Fruit fly (Drosophila melanogaster) whole organism, embryonic: ENCODE data around the gene lobo.

Experiments used
- B-H1 ChIP-seq: fragments of 200-800 bp; sonication (Bioruptor generic); IDR thresholded peaks from 3 replicates; pipeline ENCODE4 v1.3.6; 2022; ENCODE audit warnings: missing biosample characterization, missing genetic modification characterization
- CG1024 ChIP-seq: fragments of 200-800 bp; sonication (Bioruptor generic); IDR thresholded peaks from 2 replicates; pipeline ENCODE4 v1.3.6; 2022; ENCODE audit warnings: missing biosample characterization, missing genetic modification characterization
- CG11093 ChIP-seq: fragments of 200-800 bp; sonication (Bioruptor generic); IDR thresholded peaks from 3 replicates; pipeline ENCODE4 v1.3.6; 2022; ENCODE audit warnings: missing biosample characterization, missing genetic modification characterization
- CG11695 ChIP-seq: fragments of 200-800 bp; sonication (Bioruptor generic); IDR thresholded peaks from 3 replicates; pipeline ENCODE4 v1.3.6; 2022; ENCODE audit warnings: missing biosample characterization, missing genetic modification characterization
- CG12071 ChIP-seq: fragments of 200-800 bp; sonication (Bioruptor generic); optimal IDR thresholded peaks from 3 replicates; lab custom pipeline; 2018; ENCODE audit warnings: missing biosample characterization, mild to moderate bottlenecking, missing genetic modification characterization
- CG12299 ChIP-seq: fragments of 200-800 bp; sonication (Bioruptor generic); optimal IDR thresholded peaks from 2 replicates; lab custom pipeline; 2018; ENCODE audit warnings: missing biosample characterization, mild to moderate bottlenecking, missing genetic modification characterization
- CG12769 ChIP-seq: fragments of 200-800 bp; sonication (Bioruptor generic); optimal IDR thresholded peaks from 2 replicates; lab custom pipeline; 2019; ENCODE audit warnings: missing biosample characterization, mild to moderate bottlenecking, missing genetic modification characterization, moderate library complexity
- CG14014 ChIP-seq: fragments of 200-800 bp; sonication (Bioruptor generic); IDR thresholded peaks from 2 replicates; pipeline ENCODE4 v1.3.6; 2022; ENCODE audit warnings: missing biosample characterization, missing genetic modification characterization
- CG14667 ChIP-seq: fragments of 200-800 bp; sonication (Bioruptor generic); IDR thresholded peaks from 2 replicates; pipeline ENCODE4 v1.3.6; 2022; ENCODE audit warnings: missing biosample characterization, missing genetic modification characterization
- CG15514 ChIP-seq: fragments of 200-800 bp; sonication (Bioruptor generic); optimal IDR thresholded peaks from 3 replicates; lab custom pipeline; 2017; ENCODE audit warnings: missing biosample characterization, missing genetic modification characterization, mild to moderate bottlenecking, moderate library complexity, missing genetic modification reagents
- CG1603 ChIP-seq: fragments of 200-800 bp; sonication (Bioruptor generic); optimal IDR thresholded peaks from 2 replicates; lab custom pipeline; 2019; ENCODE audit warnings: missing biosample characterization, mild to moderate bottlenecking, missing genetic modification characterization, moderate library complexity
- CG16779 ChIP-seq: fragments of 200-800 bp; sonication (Bioruptor generic); IDR thresholded peaks from 2 replicates; pipeline ENCODE4 v1.3.6; 2022; ENCODE audit warnings: missing biosample characterization, missing genetic modification characterization
- CG17361 ChIP-seq: fragments of 200-800 bp; sonication (Bioruptor generic); IDR thresholded peaks from 3 replicates; pipeline ENCODE4 v1.3.6; 2022; ENCODE audit warnings: missing biosample characterization, missing genetic modification characterization
- CG17802 ChIP-seq: fragments of 200-800 bp; sonication (Bioruptor generic); optimal IDR thresholded peaks from 2 replicates; lab custom pipeline; 2018; ENCODE audit warnings: missing biosample characterization, mild to moderate bottlenecking, missing genetic modification characterization, moderate library complexity
- CG17912 ChIP-seq: fragments of 200-800 bp; sonication (Bioruptor generic); optimal IDR thresholded peaks from 2 replicates; lab custom pipeline; 2018; ENCODE audit warnings: missing biosample characterization, mild to moderate bottlenecking, missing genetic modification characterization
- CG30020 ChIP-seq: fragments of 200-800 bp; optimal IDR thresholded peaks from 2 replicates; lab custom pipeline; 2019; ENCODE audit warnings: missing biosample characterization, mild to moderate bottlenecking, missing genetic modification characterization, moderate library complexity
- CG3065 ChIP-seq: fragments of 200-800 bp; sonication (Bioruptor generic); optimal IDR thresholded peaks from 2 replicates; lab custom pipeline; 2016; ENCODE audit warnings: missing biosample characterization, missing genetic modification characterization
- CG33213 ChIP-seq: fragments of 200-800 bp; sonication (Bioruptor generic); optimal IDR thresholded peaks from 3 replicates; lab custom pipeline; 2016; ENCODE audit warnings: missing biosample characterization, missing genetic modification characterization
- CG33557 ChIP-seq: fragments of 200-800 bp; sonication (Bioruptor generic); optimal IDR thresholded peaks from 2 replicates; lab custom pipeline; 2019; ENCODE audit warnings: missing biosample characterization, mild to moderate bottlenecking, missing genetic modification characterization, moderate library complexity
- CG3847 ChIP-seq: fragments of 200-800 bp; sonication (Bioruptor generic); IDR thresholded peaks from 2 replicates; pipeline ENCODE4 v1.3.6; 2022; ENCODE audit warnings: missing biosample characterization, missing genetic modification characterization
- CG4328 ChIP-seq: fragments of 200-800 bp; sonication (Bioruptor generic); optimal IDR thresholded peaks from 3 replicates; lab custom pipeline; 2017; ENCODE audit warnings: missing biosample characterization, missing genetic modification reagents, missing genetic modification characterization
- CG6272 ChIP-seq: fragments of 200-800 bp; sonication (Bioruptor generic); IDR thresholded peaks from 2 replicates; pipeline ENCODE4 v1.3.6; 2022; ENCODE audit warnings: missing biosample characterization, missing genetic modification characterization
- CG6813 ChIP-seq: fragments of 200-800 bp; sonication (Bioruptor generic); optimal IDR thresholded peaks from 2 replicates; lab custom pipeline; 2017; ENCODE audit warnings: missing biosample characterization, missing genetic modification characterization, mild to moderate bottlenecking, moderate library complexity, missing genetic modification reagents
- Dek ChIP-seq: fragments of 200-800 bp; sonication (Bioruptor generic); optimal IDR thresholded peaks from 3 replicates; lab custom pipeline; 2019; ENCODE audit warnings: missing biosample characterization, mild to moderate bottlenecking, missing genetic modification characterization, moderate library complexity
- ERR ChIP-seq: fragments of 200-800 bp; sonication (Bioruptor generic); optimal IDR thresholded peaks from 2 replicates; lab custom pipeline; 2016; ENCODE audit warnings: missing biosample characterization, missing genetic modification characterization
- Eip74EF ChIP-seq, 2 experiments: fragments of 200-800 bp in 1 of 2; fragments of >200 bp in 1 of 2; sonication (Bioruptor generic) in 1 of 2; optimal IDR thresholded peaks; 2 replicates each; lab custom pipeline; 2017 to 2019; ENCODE audit warnings: missing biosample characterization in 2 of 2, missing genetic modification characterization in 2 of 2, mild to moderate bottlenecking in 1 of 2, moderate library complexity in 1 of 2
- HLHmδ ChIP-seq: fragments of 200-800 bp; sonication (Bioruptor generic); optimal IDR thresholded peaks from 2 replicates; lab custom pipeline; 2018; ENCODE audit warnings: missing biosample characterization, mild to moderate bottlenecking, missing genetic modification characterization, moderate library complexity
- Hr3 ChIP-seq: fragments of 200-800 bp; sonication (Bioruptor generic); optimal IDR thresholded peaks from 3 replicates; lab custom pipeline; 2016; ENCODE audit warnings: missing biosample characterization, missing genetic modification characterization
- Hsf ChIP-seq: fragments of 200-800 bp; sonication (Bioruptor generic); optimal IDR thresholded peaks from 3 replicates; lab custom pipeline; 2016; ENCODE audit warnings: missing biosample characterization, missing genetic modification characterization
- Med ChIP-seq: fragments of 200-800 bp; sonication (Bioruptor generic); peaks from one replicate; lab custom pipeline; 2016; ENCODE audit warnings: missing biosample characterization, missing genetic modification characterization, mild to moderate bottlenecking, inconsistent platforms, moderate library complexity
- NK7.1 ChIP-seq: fragments of 200-800 bp; sonication (Bioruptor generic); optimal IDR thresholded peaks from 3 replicates; lab custom pipeline; 2016; ENCODE audit warnings: missing biosample characterization, missing genetic modification characterization
- Rfx ChIP-seq: fragments of 200-800 bp; sonication (Bioruptor generic); IDR thresholded peaks from 2 replicates; pipeline ENCODE4 v1.3.6; 2022; ENCODE audit warnings: missing biosample characterization, missing genetic modification characterization
- Xrp1 ChIP-seq: fragments of 200-800 bp; sonication (Bioruptor generic); IDR thresholded peaks from 2 replicates; pipeline ENCODE4 v1.3.6; 2022; ENCODE audit warnings: missing biosample characterization, missing genetic modification characterization
- YL-1 ChIP-seq: fragments of 200-800 bp; sonication (Bioruptor generic); optimal IDR thresholded peaks from 3 replicates; lab custom pipeline; 2017; ENCODE audit warnings: missing biosample characterization, mild to moderate bottlenecking, missing genetic modification characterization
- ab ChIP-seq: fragments of 200-800 bp; sonication (Bioruptor generic); optimal IDR thresholded peaks from 2 replicates; lab custom pipeline; 2016; ENCODE audit warnings: missing biosample characterization, missing genetic modification characterization
- ash1 ChIP-seq: fragments of 200-800 bp; sonication (Bioruptor generic); optimal IDR thresholded peaks from 2 replicates; lab custom pipeline; 2018; ENCODE audit warnings: missing biosample characterization, mild to moderate bottlenecking, missing genetic modification characterization
- bowl ChIP-seq: fragments of 200-800 bp; sonication (Bioruptor generic); IDR thresholded peaks from 2 replicates; pipeline ENCODE4 v1.3.6; 2022; ENCODE audit warnings: missing biosample characterization, missing genetic modification characterization
- crol ChIP-seq: fragments of 200-800 bp; sonication (Bioruptor generic); IDR thresholded peaks from 2 replicates; pipeline ENCODE4 v1.3.6; 2022; ENCODE audit warnings: missing biosample characterization, missing genetic modification characterization
- dati ChIP-seq: fragments of 200-800 bp; sonication (Bioruptor generic); IDR thresholded peaks from 2 replicates; pipeline ENCODE4 v1.3.6; 2022; ENCODE audit warnings: missing biosample characterization, missing genetic modification characterization
- en ChIP-seq: fragments of 200-800 bp; sonication (Bioruptor generic); optimal IDR thresholded peaks from 2 replicates; lab custom pipeline; 2016; ENCODE audit warnings: missing biosample characterization, missing genetic modification characterization
- eyg ChIP-seq: fragments of 200-800 bp; sonication (Bioruptor generic); optimal IDR thresholded peaks from 3 replicates; lab custom pipeline; 2016; ENCODE audit warnings: missing biosample characterization, missing genetic modification characterization
- fru ChIP-seq: fragments of >200 bp; optimal IDR thresholded peaks from 2 replicates; lab custom pipeline; 2017
- gsb ChIP-seq: fragments of 200-800 bp; sonication (Bioruptor generic); IDR thresholded peaks from 2 replicates; pipeline ENCODE4 v1.3.6; 2022; ENCODE audit warnings: missing biosample characterization, missing genetic modification characterization
- jigr1 ChIP-seq: fragments of 200-800 bp; sonication (Bioruptor generic); IDR thresholded peaks from 3 replicates; pipeline ENCODE4 v1.3.6; 2022; ENCODE audit warnings: missing biosample characterization, missing genetic modification characterization
- jumu ChIP-seq: fragments of 200-800 bp; sonication (Bioruptor generic); optimal IDR thresholded peaks from 3 replicates; lab custom pipeline; 2016; ENCODE audit warnings: missing biosample characterization, missing genetic modification characterization
- lilli ChIP-seq: fragments of 200-800 bp; sonication (Bioruptor generic); optimal IDR thresholded peaks from 3 replicates; lab custom pipeline; 2016; ENCODE audit warnings: missing biosample characterization, missing genetic modification characterization
- pnt ChIP-seq: fragments of 200-800 bp; sonication (Bioruptor generic); optimal IDR thresholded peaks from 3 replicates; lab custom pipeline; 2016; ENCODE audit warnings: missing biosample characterization, missing genetic modification characterization
- tll ChIP-seq, 2 experiments: fragments of 200-800 bp in 1 of 2; fragments of >200 bp in 1 of 2; sonication (Bioruptor generic) in 1 of 2; optimal IDR thresholded peaks; 2 replicates each; lab custom pipeline; 2017 to 2019; ENCODE audit warnings: missing biosample characterization in 2 of 2, missing genetic modification characterization in 2 of 2, mild to moderate bottlenecking in 1 of 2, moderate library complexity in 1 of 2
- ttk ChIP-seq: fragments of 200-800 bp; sonication (Bioruptor generic); IDR thresholded peaks from 2 replicates; pipeline ENCODE4 v2.1.2; 2022; ENCODE audit warnings: missing biosample characterization, missing genetic modification characterization
- usp ChIP-seq: fragments of >200 bp; optimal IDR thresholded peaks from 2 replicates; lab custom pipeline; 2017; ENCODE audit warnings: missing biosample characterization, missing genetic modification characterization

lobo gene

DNA sequence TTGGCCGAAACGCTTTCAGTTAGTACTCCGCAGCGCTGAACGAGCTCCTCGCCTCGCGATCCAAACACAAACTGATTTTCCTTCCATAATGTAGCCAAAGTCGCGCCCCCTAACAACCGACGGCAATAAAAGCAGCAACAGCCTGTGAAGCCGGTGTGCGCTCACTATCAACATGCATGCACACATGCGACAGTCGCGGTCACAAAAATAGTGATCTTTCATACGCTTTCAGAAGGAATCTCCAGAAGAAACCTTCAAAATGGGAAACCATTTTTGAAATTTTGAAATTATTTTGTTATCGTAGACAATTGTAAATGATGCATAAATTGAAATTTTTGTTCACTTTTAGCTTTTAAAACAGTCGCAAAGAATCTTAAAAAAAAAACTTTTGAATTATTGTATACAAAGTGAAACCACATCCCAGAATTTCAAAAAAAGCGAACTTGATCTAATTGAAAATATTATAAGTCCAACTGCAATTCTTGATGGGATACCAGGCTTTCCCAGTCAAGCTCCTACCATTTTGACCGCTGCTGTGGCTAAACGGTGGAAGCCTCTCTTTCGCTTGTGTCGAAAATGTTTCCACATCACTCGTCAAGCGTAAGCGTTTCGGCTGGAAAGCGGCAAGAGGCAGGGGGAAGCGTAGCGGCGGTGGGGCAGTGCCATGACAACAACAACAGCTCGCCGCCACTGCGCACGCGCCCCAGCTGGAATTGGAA, 38.9 kb upstream of the lobo start, which contains the start of gene Cad96Cb (continued):
- TF ChIP-seq CG11093 (GFP tag; lab: Robert Waterston, UW) (0 out of 3 replicates have a peak, but pooled peaks have one; percentile 55), CG12299 (tag; lab: Kevin White, UChicago) (peak; percentile 8), CG33213 (GFP tag; lab: Kevin White, UChicago) (peak; percentile 49), en (GFP tag; lab: Kevin White, UChicago) (peak; percentile 66), Rfx (GFP tag; lab: Robert Waterston, UW) (peak; percentile 12), tll (GFP tag; optimal IDR thresholded peaks at IDR 0.05; lab: Kevin White, UChicago) (no peak), HLHmδ (GFP tag; lab: Kevin White, UChicago) (no peak), CG33557 (peak; percentile 93), bowl (GFP tag; lab: Robert Waterston, UW) (no peak), CG17912 (GFP tag; lab: Kevin White, UChicago) (no peak), dati (GFP tag; lab: Robert Waterston, UW) (no peak), CG3065 (peak; percentile 65), NK7.1 (peak; percentile 68), CG4328 (peak; percentile 74), fru (lab: Kevin White, UChicago) (no peak), CG11695 (GFP tag; lab: Robert Waterston, UW) (peak; percentile 79), CG17361 (GFP tag; lab: Robert Waterston, UW) (peak; percentile 97), CG30020 (tag; lab: Kevin White, UChicago) (no peak), gsb (GFP tag; lab: Robert Waterston, UW) (no peak), Dek (peak; percentile 46), eyg (GFP tag; lab: Kevin White, UChicago) (peak; percentile 75), CG16779 (GFP tag; lab: Robert Waterston, UW) (no peak), CG1603 (peak; percentile 41), crol (GFP tag; lab: Robert Waterston, UW) (peak; percentile 75), CG12071 (GFP tag; lab: Kevin White, UChicago) (peak; percentile 43), YL-1 (GFP tag; lab: Kevin White, UChicago) (peak; percentile 9), jigr1 (0 out of 3 replicates have a peak, but pooled peaks have one; percentile 15), CG3847 (GFP tag; lab: Robert Waterston, UW) (peak; percentile 41; the same call in 1 of the 2 replicates), CG12769 (tag; lab: Kevin White, UChicago) (no peak), ttk (GFP tag; lab: Robert Waterston, UW) (no peak; the same call in 1 of the 2 replicates), CG6813 (GFP tag; lab: Kevin White, UChicago) (peak; percentile 80), Eip74EF (GFP tag; optimal IDR thresholded peaks at IDR 0.05; lab: Kevin White, UChicago) (peak in 1 of 2 experiments; percentile 92), pnt (GFP tag; lab: Kevin White, UChicago) (peak; percentile 74), CG14667 (GFP tag; lab: Robert Waterston, UW) (0 out of 2 replicates have a peak, but pooled peaks have one; percentile 19), usp (GFP tag; lab: Kevin White, UChicago) (no peak), CG14014 (GFP tag; lab: Robert Waterston, UW) (0 out of 2 replicates have a peak, but pooled peaks have one; percentile 41), CG6272 (GFP tag; lab: Robert Waterston, UW) (no peak), Hr3 (GFP tag; lab: Kevin White, UChicago) (peak; percentile 79), Hsf (GFP tag; lab: Kevin White, UChicago) (peak; percentile 81), jumu (GFP tag; lab: Kevin White, UChicago) (peak; percentile 76), Xrp1 (GFP tag; lab: Robert Waterston, UW) (peak; percentile 77), CG17802 (tag; lab: Kevin White, UChicago) (peak; percentile 66), CG1024 (0 out of 2 replicates have a peak, but pooled peaks have one; percentile 12), lilli (GFP tag; lab: Kevin White, UChicago) (peak; percentile 72), ab (peak; percentile 66), ash1 (GFP tag; lab: Kevin White, UChicago) (no peak), CG15514 (GFP tag; lab: Kevin White, UChicago) (peak; percentile 7), B-H1 (no peak; the same call in 2 of the 3 replicates), ERR (GFP tag; lab: Kevin White, UChicago) (peak; percentile 54), Med (GFP tag; lab: Kevin White, UChicago) (peak; percentile 93)
